Fruit fly (Drosophila melanogaster): ENCODE data around the gene pll.

pll gene

DNA sequence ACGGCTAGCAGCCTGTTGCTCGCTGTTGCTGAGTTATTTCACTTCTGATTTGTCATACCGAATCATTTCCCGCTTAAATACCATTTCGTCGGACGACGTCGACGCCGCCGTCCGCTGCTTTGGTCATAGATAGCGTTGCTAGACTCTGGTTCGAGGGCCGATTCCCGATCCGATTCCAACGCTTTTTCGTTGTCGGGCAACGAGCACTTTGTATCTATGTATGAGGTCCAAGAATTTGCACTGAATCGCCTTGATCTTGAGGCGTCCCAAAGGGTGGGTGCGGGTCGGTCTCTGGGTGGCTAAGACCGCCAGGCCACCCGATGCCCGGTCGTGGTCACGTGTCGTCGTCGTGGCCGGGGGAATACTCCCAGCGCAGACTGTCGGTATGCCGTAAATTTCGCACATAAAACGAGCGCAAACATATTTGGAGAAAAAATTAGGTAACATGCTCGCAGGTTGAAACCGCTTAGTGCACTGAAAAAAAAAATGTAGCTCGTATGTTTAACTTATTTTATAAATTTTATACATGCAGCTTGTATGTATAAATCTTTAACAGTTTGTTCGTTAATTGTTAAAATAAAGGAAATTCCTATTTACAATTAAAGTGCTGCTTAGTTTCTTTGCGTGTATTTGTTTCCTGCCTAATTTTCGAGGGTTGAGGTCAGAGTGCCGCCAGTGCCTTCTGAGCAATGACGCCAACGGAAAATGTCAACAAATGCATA, 39.3 kb upstream of the pll start, which contains the start of gene CG3348 (continued):
- TF ChIP-seq Rfx (GFP tag; IDR thresholded peaks at IDR 0.05) (peak; percentile 87), Sox100B (GFP tag; optimal IDR thresholded peaks at IDR 0.05) (no peak), nerfin-1 (tag; optimal IDR thresholded peaks at IDR 0.05) (peak; percentile 57), Dip2 (GFP tag; IDR thresholded peaks at IDR 0.05) (no peak), slou (GFP tag; optimal IDR thresholded peaks at IDR 0.05) (peak; percentile 17), chinmo (GFP tag; IDR thresholded peaks at IDR 0.05; ENCODE audit: partially characterized antibody) (no peak), slp2 (GFP tag; optimal IDR thresholded peaks at IDR 0.05) (peak; percentile 12), CG14441 (GFP tag; IDR thresholded peaks at IDR 0.05) (peak; percentile 69), CG10654 (GFP tag; optimal IDR thresholded peaks at IDR 0.05) (peak; percentile 39), CG15073 (GFP tag; optimal IDR thresholded peaks at IDR 0.05) (no peak), CG17186 (GFP tag; optimal IDR thresholded peaks at IDR 0.05) (no peak), CG10979 (tag; optimal IDR thresholded peaks at IDR 0.05) (peak; percentile 53), NC2α (GFP tag; optimal IDR thresholded peaks at IDR 0.05) (no peak), CG14860 (GFP tag; IDR thresholded peaks at IDR 0.05; ENCODE audit: partially characterized antibody) (no peak), Hmr (GFP tag; optimal IDR thresholded peaks at IDR 0.05) (peak; percentile 85), Awh (GFP tag; IDR thresholded peaks at IDR 0.05) (peak; percentile 38; the same call in 1 of the 2 replicates), shn (GFP tag; optimal IDR thresholded peaks at IDR 0.05) (peak; percentile 6), trh (GFP tag; optimal IDR thresholded peaks at IDR 0.05) (no peak), MBD-R2 (GFP tag; IDR thresholded peaks at IDR 0.05) (peak; percentile 61; the same call in 1 of the 2 replicates), en (GFP tag; optimal IDR thresholded peaks at IDR 0.05) (no peak), CG10267 (tag; optimal IDR thresholded peaks at IDR 0.05) (peak; percentile 53), CG17612 (GFP tag; IDR thresholded peaks at IDR 0.05) (peak; percentile 63; the same call in 1 of the 2 replicates), dm (GFP tag; optimal IDR thresholded peaks at IDR 0.05) (peak; percentile 23), pfk (GFP tag; optimal IDR thresholded peaks at IDR 0.05) (no peak), CG3065 (GFP tag; optimal IDR thresholded peaks at IDR 0.05) (peak; percentile 9), CG31365 (tag; optimal IDR thresholded peaks at IDR 0.05) (no peak), cad (GFP tag; optimal IDR thresholded peaks at IDR 0.05) (no peak), kah (GFP tag; optimal IDR thresholded peaks at IDR 0.05) (peak; percentile 14), CoRest (tag; optimal IDR thresholded peaks at IDR 0.05) (peak; percentile 73), run (tag; optimal IDR thresholded peaks at IDR 0.05) (no peak), gro (GFP tag; optimal IDR thresholded peaks at IDR 0.05) (peak; percentile 53), ato (GFP tag; IDR thresholded peaks at IDR 0.05; ENCODE audit: partially characterized antibody) (no peak), HHEX (GFP tag; optimal IDR thresholded peaks at IDR 0.05) (peak; percentile 82), Lpt (GFP tag; optimal IDR thresholded peaks at IDR 0.05) (no peak), ERR (GFP tag; optimal IDR thresholded peaks at IDR 0.05) (peak; percentile 42), her (GFP tag; optimal IDR thresholded peaks at IDR 0.05) (peak; percentile 42), CG11560 (tag; IDR thresholded peaks at IDR 0.05) (peak; percentile 53; the same call in 1 of the 3 replicates), CG12659 (GFP tag; optimal IDR thresholded peaks at IDR 0.05) (peak; percentile 54), hth (optimal IDR thresholded peaks at IDR 0.05) (no peak), mld (GFP tag; IDR thresholded peaks at IDR 0.05; ENCODE audit: partially characterized antibody) (no peak), bcd (GFP tag; optimal IDR thresholded peaks at IDR 0.05) (peak; percentile 82), Hr3 (GFP tag; optimal IDR thresholded peaks at IDR 0.05) (peak; percentile 58), Dbx (GFP tag; IDR thresholded peaks at IDR 0.05) (peak; percentile 89), Ada2b (GFP tag; IDR thresholded peaks at IDR 0.05) (peak; percentile 83), Pdp1 (GFP tag; optimal IDR thresholded peaks at IDR 0.05) (peak; percentile 64 to 73), CG34376 (GFP tag; optimal IDR thresholded peaks at IDR 0.05) (no peak), Xbp1 (GFP tag; optimal IDR thresholded peaks at IDR 0.05) (peak; percentile 58), B-H1 (GFP tag; IDR thresholded peaks at IDR 0.05) (no peak), Tbp (GFP tag; optimal IDR thresholded peaks at IDR 0.05) (no peak), dysf (GFP tag; IDR thresholded peaks at IDR 0.05) (peak; percentile 83)

All from whole organism, embryonic.